Worm (Caenorhabditis elegans) whole organism, early embryonic: ENCODE results near the gene W03D2.9.

Source experiments
- B0310.2 ChIP-seq: sonication (generic microtip); optimal IDR thresholded peaks from 2 replicates; lab custom pipeline; 2016; ENCODE audit warnings: mild to moderate bottlenecking, missing genetic modification characterization, missing compliant biosample characterization
- F13C5.2 ChIP-seq: sonication (generic microtip); optimal IDR thresholded peaks from 2 replicates; lab custom pipeline; 2017; ENCODE audit warnings: mild to moderate bottlenecking, missing genetic modification characterization, inconsistent platforms, missing compliant biosample characterization
- aly-1 ChIP-seq: sonication (generic microtip); optimal IDR thresholded peaks from 2 replicates; lab custom pipeline; 2016; ENCODE audit warnings: missing genetic modification characterization, missing compliant biosample characterization
- ama-1 ChIP-seq: fragments of 150-350 bp; optimal IDR thresholded peaks from 2 replicates; lab custom pipeline; 2014
- ceh-13 ChIP-seq: fragments of 200-800 bp; sonication (Bioruptor generic); optimal IDR thresholded peaks from 2 replicates; lab custom pipeline; 2018; ENCODE audit warnings: mild to moderate bottlenecking, missing genetic modification characterization, missing compliant biosample characterization
- ceh-36 ChIP-seq: sonication (generic microtip); optimal IDR thresholded peaks from 2 replicates; lab custom pipeline; 2016; ENCODE audit warnings: missing genetic modification characterization, inconsistent platforms, missing compliant biosample characterization
- ets-7 ChIP-seq: sonication (generic microtip); optimal IDR thresholded peaks from 2 replicates; lab custom pipeline; 2016; ENCODE audit warnings: missing genotype, missing genetic modification characterization, missing compliant biosample characterization
- flt-1 ChIP-seq: fragments of 200-800 bp; sonication (Bioruptor generic); IDR thresholded peaks from 2 replicates; pipeline ENCODE4 v1.3.6; 2022; ENCODE audit warnings: missing genetic modification characterization, missing compliant biosample characterization
- hmbx-1 ChIP-seq: sonication (generic microtip); optimal IDR thresholded peaks from 2 replicates; lab custom pipeline; 2016; ENCODE audit warnings: mild to moderate bottlenecking, missing genetic modification characterization, missing compliant biosample characterization
- hmg-4 ChIP-seq: fragments of 200-800 bp; sonication (Bioruptor generic); optimal IDR thresholded peaks from 2 replicates; lab custom pipeline; 2018; ENCODE audit warnings: mild to moderate bottlenecking, missing genetic modification characterization, missing compliant biosample characterization
- hnd-1 ChIP-seq: sonication (generic microtip); optimal IDR thresholded peaks from 2 replicates; lab custom pipeline; 2016; ENCODE audit warnings: missing genetic modification characterization, missing compliant biosample characterization
- pes-1 ChIP-seq: fragments of 200-800 bp; sonication (Bioruptor generic); IDR thresholded peaks from 2 replicates; pipeline ENCODE4 v1.3.6; 2022; ENCODE audit warnings: missing genetic modification reagents, missing genetic modification characterization, missing compliant biosample characterization
- scrt-1 ChIP-seq: fragments of 200-800 bp; sonication (Bioruptor generic); IDR thresholded peaks from 2 replicates; pipeline ENCODE4 v1.3.6; 2022; ENCODE audit warnings: missing genetic modification characterization, missing compliant biosample characterization
- sea-1 ChIP-seq: fragments of 200-800 bp; sonication (Bioruptor generic); conservative IDR thresholded peaks from 2 replicates; pipeline ENCODE4 v1.3.6; 2022; ENCODE audit warnings: missing genetic modification characterization, missing compliant biosample characterization
- tbx-11 ChIP-seq: fragments of 200-800 bp; sonication (Bioruptor generic); IDR thresholded peaks from 2 replicates; pipeline ENCODE4 v1.3.6; 2022; ENCODE audit warnings: missing genetic modification characterization, missing compliant biosample characterization
- tbx-37 ChIP-seq: fragments of 200-800 bp; sonication (Bioruptor generic); conservative IDR thresholded peaks from 2 replicates; pipeline ENCODE4 v1.3.6; 2022; ENCODE audit warnings: missing genetic modification reagents, missing genetic modification characterization, missing compliant biosample characterization
- tra-4 ChIP-seq: sonication (generic microtip); optimal IDR thresholded peaks from 2 replicates; lab custom pipeline; 2017; ENCODE audit warnings: missing genetic modification characterization, missing compliant biosample characterization

W03D2.9 gene

DNA sequence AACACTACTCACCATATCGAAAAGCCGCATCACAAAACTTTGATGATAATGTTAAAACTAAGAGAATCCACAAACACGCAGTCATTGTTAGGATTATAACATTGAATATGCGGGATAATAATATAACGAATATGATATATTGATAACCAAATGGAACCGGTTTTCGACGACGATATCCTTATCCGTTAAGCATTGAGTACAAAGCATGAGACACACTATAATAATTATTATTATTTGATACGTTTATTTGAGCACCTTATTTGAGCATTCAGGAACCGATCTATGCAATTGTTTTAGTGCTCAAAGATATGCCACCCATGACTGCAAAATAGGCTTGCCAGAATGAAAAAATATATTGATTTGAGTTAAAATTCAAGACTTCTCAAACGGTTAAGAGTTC is at the start of gene W03D2.9:
Gene W03D2.9 (minus strand): TSS at position 101 of the 400 bp plus-strand sequence.
- no peak for TF ChIP-seq ets-7 (tag; lab: Kevin White, UChicago)
- no peak for TF ChIP-seq tra-4
- no peak for TF ChIP-seq sea-1 (GFP tag; lab: Robert Waterston, UW)
- no peak for TF ChIP-seq pes-1 (GFP tag; lab: Robert Waterston, UW)
- TF ChIP-seq ceh-13: no peak
- TF ChIP-seq flt-1 (GFP tag; lab: Robert Waterston, UW): no peak
- TF ChIP-seq ceh-36 (tag; lab: Kevin White, UChicago): no peak
- TF ChIP-seq hmbx-1 (tag; lab: Kevin White, UChicago): no peak
- no peak for TF ChIP-seq scrt-1 (GFP tag; lab: Robert Waterston, UW)
- no peak for TF ChIP-seq tbx-37 (GFP tag; lab: Robert Waterston, UW)
- no peak for TF ChIP-seq B0310.2 (tag; lab: Kevin White, UChicago)
- TF ChIP-seq hnd-1 (tag; lab: Kevin White, UChicago): no peak
- no peak for TF ChIP-seq ama-1 (lab: Kevin White, UChicago)
- TF ChIP-seq tbx-11 (GFP tag; lab: Robert Waterston, UW): no peak
- TF ChIP-seq F13C5.2 (tag; lab: Kevin White, UChicago): no peak
- no peak for TF ChIP-seq aly-1 (tag; lab: Kevin White, UChicago)
- no peak for TF ChIP-seq hmg-4 (GFP tag; lab: Kevin White, UChicago)

DNA sequence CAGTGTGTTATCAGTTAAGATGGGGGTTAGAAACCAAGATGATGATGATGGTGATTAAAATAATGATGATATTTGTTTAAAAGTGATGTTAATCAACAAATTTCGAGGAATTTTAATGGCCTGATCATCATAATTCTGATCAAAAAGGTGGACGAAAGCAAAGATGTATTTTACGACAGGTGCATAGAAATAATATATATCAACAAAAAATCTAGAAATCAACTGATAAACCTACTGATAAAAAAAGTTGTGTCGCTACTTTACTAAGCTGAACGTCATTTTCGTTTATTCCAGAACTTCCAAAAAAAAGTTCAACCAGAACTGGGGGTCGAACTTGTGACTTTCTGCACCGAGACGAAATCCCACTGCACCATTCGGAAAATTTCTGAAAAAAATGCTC is 48.6 kb upstream of the W03D2.9 start, which contains the start of gene mul-1:
Gene mul-1 (minus strand): TSS at position 84 of the 400 bp plus-strand sequence.
- TF ChIP-seq tra-4: no peak

DNA sequence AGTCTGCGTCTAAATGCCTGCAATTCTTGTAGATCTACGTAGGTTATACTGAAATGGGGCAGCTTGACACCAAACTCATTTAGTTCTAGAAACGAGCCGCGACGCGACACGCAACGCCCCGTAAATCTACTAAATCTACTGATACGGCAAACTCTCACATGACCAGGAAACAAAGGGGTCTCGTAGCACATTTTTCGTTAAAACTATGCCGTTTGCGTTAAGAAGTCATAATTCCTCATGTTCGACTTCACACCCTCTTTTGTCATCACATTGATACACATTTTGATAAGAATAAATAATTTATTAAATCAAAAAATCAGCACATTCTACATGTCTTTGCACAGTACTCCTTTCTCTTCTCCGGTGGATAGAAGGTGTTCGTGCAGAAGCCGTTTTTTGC is 46.5 kb upstream of the W03D2.9 start:
- TF ChIP-seq scrt-1 (GFP tag; lab: Robert Waterston, UW) (no peak), hmg-4 (GFP tag; lab: Kevin White, UChicago) (no peak), ets-7 (tag; lab: Kevin White, UChicago) (no peak), ceh-36 (tag; lab: Kevin White, UChicago) (no peak), flt-1 (GFP tag; lab: Robert Waterston, UW) (no peak)

DNA sequence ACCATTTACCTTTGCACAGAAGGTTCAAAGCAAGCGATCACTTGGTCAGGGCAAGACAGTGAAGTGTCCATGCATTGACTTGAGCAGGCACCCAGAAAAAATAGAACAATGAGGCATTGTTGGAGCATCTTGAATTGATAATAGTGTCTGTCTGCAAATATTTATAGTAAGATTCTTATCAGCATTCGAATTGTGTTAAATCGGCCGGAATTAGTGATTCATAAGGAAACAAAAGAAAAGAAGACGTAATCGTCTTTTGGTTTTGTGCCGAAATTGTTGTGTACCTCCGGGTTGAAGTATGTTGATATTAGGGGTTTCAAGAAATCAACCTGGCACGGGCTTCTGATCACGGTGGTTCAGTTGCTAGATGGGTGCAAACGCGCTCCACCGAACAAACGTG is 45.8 kb upstream of the W03D2.9 start, which contains the start of gene F49F1.5:
Gene F49F1.5 (minus strand): TSS at position 153 of the 400 bp plus-strand sequence.
- TF ChIP-seq sea-1 (GFP tag; lab: Robert Waterston, UW) (no peak), ama-1 (lab: Kevin White, UChicago) (no peak), hmbx-1 (tag; lab: Kevin White, UChicago) (no peak), tbx-37 (GFP tag; lab: Robert Waterston, UW) (no peak), ceh-36 (tag; lab: Kevin White, UChicago) (no peak)

ce11 chrIV:4117432-4117831 is 42.9 kb upstream of the W03D2.9 start, which contains the start of gene drd-50:
Gene drd-50, plus strand, starts transcription at chrIV:4117732.
- TF ChIP-seq F13C5.2 (tag; lab: Kevin White, UChicago) (no peak), hmg-4 (GFP tag; lab: Kevin White, UChicago) (no peak), ceh-13 (no peak), aly-1 (tag; lab: Kevin White, UChicago) (no peak), ets-7 (tag; lab: Kevin White, UChicago) (no peak), tbx-11 (GFP tag; lab: Robert Waterston, UW) (no peak), hmbx-1 (tag; lab: Kevin White, UChicago) (no peak), scrt-1 (GFP tag; lab: Robert Waterston, UW) (no peak), pes-1 (GFP tag; lab: Robert Waterston, UW) (no peak), B0310.2 (tag; lab: Kevin White, UChicago) (no peak), hnd-1 (tag; lab: Kevin White, UChicago) (no peak), sea-1 (GFP tag; lab: Robert Waterston, UW) (no peak), flt-1 (GFP tag; lab: Robert Waterston, UW) (no peak), tbx-37 (GFP tag; lab: Robert Waterston, UW) (no peak)

DNA sequence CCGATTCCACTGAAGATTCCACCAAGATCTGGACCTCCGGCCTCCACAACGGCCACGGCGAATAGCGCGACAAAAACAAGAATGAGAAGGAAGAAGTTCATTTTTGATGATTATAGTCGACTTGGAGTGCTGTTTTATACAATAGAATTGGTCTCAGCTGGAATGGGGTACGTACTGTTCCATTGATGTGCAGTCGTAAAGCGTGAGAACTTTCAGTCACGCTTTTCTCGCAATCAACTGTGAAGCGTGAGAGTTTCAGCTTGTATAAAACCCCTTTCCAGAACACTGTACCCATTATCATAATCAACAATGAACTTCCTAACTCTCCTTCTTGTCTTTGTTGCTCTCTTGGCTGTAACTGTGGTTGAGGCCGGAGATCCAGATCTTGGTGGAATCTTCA is 41.1 kb upstream of the W03D2.9 start, which contains the start of the genes F49F1.4 and F49F1.2:
Gene F49F1.4 (minus strand): TSS at position 101 of the 400 bp plus-strand sequence.
Gene F49F1.2 (plus strand): TSS at position 310 of the 400 bp plus-strand sequence.
- TF ChIP-seq tra-4: no peak
- no peak for TF ChIP-seq aly-1 (tag; lab: Kevin White, UChicago)
- no peak for TF ChIP-seq B0310.2 (tag; lab: Kevin White, UChicago)
- TF ChIP-seq tbx-37 (GFP tag; lab: Robert Waterston, UW): no peak
- no peak for TF ChIP-seq scrt-1 (GFP tag; lab: Robert Waterston, UW)
- TF ChIP-seq ets-7 (tag; lab: Kevin White, UChicago): no peak
- TF ChIP-seq hmbx-1 (tag; lab: Kevin White, UChicago): no peak
- no peak for TF ChIP-seq pes-1 (GFP tag; lab: Robert Waterston, UW)
- no peak for TF ChIP-seq hmg-4 (GFP tag; lab: Kevin White, UChicago)
- TF ChIP-seq F13C5.2 (tag; lab: Kevin White, UChicago): no peak
- TF ChIP-seq ceh-36 (tag; lab: Kevin White, UChicago): no peak
- TF ChIP-seq ceh-13: no peak
- no peak for TF ChIP-seq hnd-1 (tag; lab: Kevin White, UChicago)

- TF ChIP-seq hmbx-1 (tag; lab: Kevin White, UChicago) (no peak), ets-7 (tag; lab: Kevin White, UChicago) (no peak), ama-1 (lab: Kevin White, UChicago) (no peak), B0310.2 (tag; lab: Kevin White, UChicago) (no peak), sea-1 (GFP tag; lab: Robert Waterston, UW) (no peak), aly-1 (tag; lab: Kevin White, UChicago) (no peak), ceh-13 (no peak), tbx-37 (GFP tag; lab: Robert Waterston, UW) (no peak), flt-1 (GFP tag; lab: Robert Waterston, UW) (no peak), hmg-4 (GFP tag; lab: Kevin White, UChicago) (no peak), scrt-1 (GFP tag; lab: Robert Waterston, UW) (no peak), tra-4 (no peak), pes-1 (GFP tag; lab: Robert Waterston, UW) (no peak), ceh-36 (tag; lab: Kevin White, UChicago) (no peak), tbx-11 (GFP tag; lab: Robert Waterston, UW) (no peak), hnd-1 (tag; lab: Kevin White, UChicago) (no peak), F13C5.2 (tag; lab: Kevin White, UChicago) (no peak)
Observed at ce11 chrIV:4114526-4114925, 40.0 kb upstream of the W03D2.9 start, which contains the start of gene F49F1.15. Gene F49F1.15, minus strand, starts transcription at chrIV:4114626.
